Fruit fly (Drosophila melanogaster) whole organism, embryonic: ENCODE results near the gene CG12728.

ENCODE experiments used
- Abd-B ChIP-seq: fragments of 200-800 bp; sonication (Bioruptor generic); optimal IDR thresholded peaks from 2 replicates; lab custom pipeline; 2018; ENCODE audit warnings: missing biosample characterization, mild to moderate bottlenecking, missing genetic modification characterization, moderate library complexity
- CG10274 ChIP-seq: fragments of 200-800 bp; sonication (Bioruptor generic); optimal IDR thresholded peaks from 3 replicates; lab custom pipeline; 2017; ENCODE audit warnings: missing biosample characterization, mild to moderate bottlenecking, missing genetic modification characterization
- CG10366 ChIP-seq: fragments of 200-800 bp; sonication (Bioruptor generic); IDR thresholded peaks from 2 replicates; pipeline ENCODE4 v1.3.6; 2022; ENCODE audit warnings: missing biosample characterization, missing genetic modification characterization
- CG12769 ChIP-seq: fragments of 200-800 bp; sonication (Bioruptor generic); optimal IDR thresholded peaks from 2 replicates; lab custom pipeline; 2019; ENCODE audit warnings: missing biosample characterization, mild to moderate bottlenecking, missing genetic modification characterization, moderate library complexity
- CG13287 ChIP-seq: fragments of 200-800 bp; sonication (Bioruptor generic); IDR thresholded peaks from 2 replicates; pipeline ENCODE4 v1.3.6; 2022; ENCODE audit warnings: missing biosample characterization, missing genetic modification characterization; ENCODE audit not compliant: partially characterized antibody
- CG13775 ChIP-seq: fragments of 200-800 bp; sonication (Bioruptor generic); optimal IDR thresholded peaks from 3 replicates; lab custom pipeline; 2017; ENCODE audit warnings: missing biosample characterization, mild to moderate bottlenecking, missing genetic modification characterization
- CG15073 ChIP-seq: fragments of 200-800 bp; sonication (Bioruptor generic); optimal IDR thresholded peaks from 2 replicates; lab custom pipeline; 2016; ENCODE audit warnings: missing biosample characterization, missing genetic modification characterization
- CG1529 ChIP-seq: fragments of 200-800 bp; sonication (Bioruptor generic); optimal IDR thresholded peaks from 3 replicates; lab custom pipeline; 2018; ENCODE audit warnings: missing biosample characterization, missing genetic modification characterization
- CG1792 ChIP-seq: fragments of 200-800 bp; sonication (Bioruptor generic); optimal IDR thresholded peaks from 2 replicates; lab custom pipeline; 2016; ENCODE audit warnings: missing biosample characterization, missing genetic modification characterization
- CG18619 ChIP-seq: fragments of 200-800 bp; sonication (Bioruptor generic); optimal IDR thresholded peaks from 3 replicates; lab custom pipeline; 2017; ENCODE audit warnings: missing biosample characterization, mild to moderate bottlenecking, missing genetic modification characterization
- CG2678 ChIP-seq: fragments of 200-800 bp; sonication (Bioruptor generic); optimal IDR thresholded peaks from 3 replicates; lab custom pipeline; 2019; ENCODE audit warnings: missing biosample characterization, mild to moderate bottlenecking, missing genetic modification characterization, moderate library complexity
- CG2712 ChIP-seq: fragments of 200-800 bp; optimal IDR thresholded peaks from 3 replicates; lab custom pipeline; 2019; ENCODE audit warnings: missing biosample characterization, mild to moderate bottlenecking, missing genetic modification characterization, moderate library complexity
- CG34422 ChIP-seq: fragments of 200-800 bp; sonication (Bioruptor generic); IDR thresholded peaks from 3 replicates; pipeline ENCODE4 v1.3.6; 2022; ENCODE audit warnings: missing biosample characterization, missing genetic modification characterization
- CG4424 ChIP-seq: fragments of 200-800 bp; sonication (Bioruptor generic); optimal IDR thresholded peaks from 3 replicates; lab custom pipeline; 2016; ENCODE audit warnings: missing biosample characterization, missing genetic modification characterization
- CG6175 ChIP-seq: fragments of 200-800 bp; sonication (Bioruptor generic); IDR thresholded peaks from 3 replicates; pipeline ENCODE4 v1.3.6; 2022; ENCODE audit warnings: missing biosample characterization, missing genetic modification characterization
- CG6272 ChIP-seq: fragments of 200-800 bp; sonication (Bioruptor generic); IDR thresholded peaks from 2 replicates; pipeline ENCODE4 v1.3.6; 2022; ENCODE audit warnings: missing biosample characterization, missing genetic modification characterization
- CG6654 ChIP-seq: fragments of 200-800 bp; sonication (Bioruptor generic); optimal IDR thresholded peaks from 2 replicates; lab custom pipeline; 2017; ENCODE audit warnings: missing biosample characterization, mild to moderate bottlenecking, missing genetic modification characterization
- CG6689 ChIP-seq: fragments of 200-800 bp; sonication (Bioruptor generic); IDR thresholded peaks from 2 replicates; pipeline ENCODE4 v1.3.6; 2022; ENCODE audit warnings: missing biosample characterization, missing genetic modification characterization
- CG7271 ChIP-seq: fragments of 200-800 bp; sonication (Bioruptor generic); optimal IDR thresholded peaks from 2 replicates; lab custom pipeline; 2018; ENCODE audit warnings: missing biosample characterization, mild to moderate bottlenecking, missing genetic modification characterization, moderate library complexity
- CG7786 ChIP-seq: fragments of 200-800 bp; sonication (Bioruptor generic); optimal IDR thresholded peaks from 2 replicates; lab custom pipeline; 2016; ENCODE audit warnings: missing biosample characterization, missing genetic modification characterization
- CG7987 ChIP-seq: fragments of 200-800 bp; sonication (Bioruptor generic); optimal IDR thresholded peaks from 2 replicates; lab custom pipeline; 2018; ENCODE audit warnings: missing biosample characterization, mild to moderate bottlenecking, missing genetic modification characterization, moderate library complexity
- CG9817 ChIP-seq: fragments of 200-800 bp; sonication (Bioruptor generic); optimal IDR thresholded peaks from 2 replicates; lab custom pipeline; 2018; ENCODE audit warnings: missing biosample characterization, mild to moderate bottlenecking, missing genetic modification characterization, moderate library complexity
- CHES-1-like ChIP-seq: fragments of 200-800 bp; sonication (Bioruptor generic); optimal IDR thresholded peaks from 2 replicates; lab custom pipeline; 2016; ENCODE audit warnings: missing biosample characterization, missing genetic modification characterization
- Chrac-16 ChIP-seq: fragments of 200-800 bp; sonication (Bioruptor generic); optimal IDR thresholded peaks from 3 replicates; lab custom pipeline; 2016; ENCODE audit warnings: missing biosample characterization, missing genetic modification characterization
- Dad ChIP-seq: fragments of 200-800 bp; sonication (Bioruptor generic); optimal IDR thresholded peaks from 3 replicates; lab custom pipeline; 2016; ENCODE audit warnings: missing biosample characterization, missing genetic modification characterization
- Drgx ChIP-seq: fragments of 200-800 bp; sonication (Bioruptor generic); IDR thresholded peaks from 2 replicates; pipeline ENCODE4 v1.3.6; 2022; ENCODE audit warnings: missing biosample characterization, missing genetic modification characterization
- E2f2 ChIP-seq: fragments of 200-800 bp; sonication (Bioruptor generic); IDR thresholded peaks from 2 replicates; pipeline ENCODE4 v1.3.6; 2022; ENCODE audit warnings: missing biosample characterization, missing genetic modification characterization
- GATAe ChIP-seq: fragments of 200-800 bp; sonication (Bioruptor generic); conservative IDR thresholded peaks from 2 replicates; pipeline ENCODE4 v1.3.6; 2022; ENCODE audit warnings: missing biosample characterization, missing genetic modification characterization
- HHEX ChIP-seq: fragments of 200-800 bp; sonication (Bioruptor generic); optimal IDR thresholded peaks from 3 replicates; lab custom pipeline; 2017; ENCODE audit warnings: missing biosample characterization, mild to moderate bottlenecking, missing genetic modification characterization, missing genetic modification reagents
- HLH4C ChIP-seq: fragments of 200-800 bp; sonication (Bioruptor generic); IDR thresholded peaks from 3 replicates; pipeline ENCODE4 v1.3.6; 2022; ENCODE audit warnings: missing biosample characterization, missing genetic modification characterization; ENCODE audit not compliant: partially characterized antibody
- Nf-YB ChIP-seq: fragments of 200-800 bp; sonication (Bioruptor generic); optimal IDR thresholded peaks from 3 replicates; lab custom pipeline; 2019; ENCODE audit warnings: missing biosample characterization, mild to moderate bottlenecking, missing genetic modification characterization, moderate library complexity
- Ravus ChIP-seq: fragments of 200-800 bp; sonication (Bioruptor generic); IDR thresholded peaks from 2 replicates; pipeline ENCODE4 v1.3.6; 2022; ENCODE audit warnings: missing biosample characterization, missing genetic modification characterization
- Vsx1 ChIP-seq: fragments of 200-800 bp; sonication (Bioruptor generic); optimal IDR thresholded peaks from 2 replicates; lab custom pipeline; 2017; ENCODE audit warnings: missing biosample characterization, mild to moderate bottlenecking, missing genetic modification characterization, missing genetic modification reagents
- ato ChIP-seq: fragments of 200-800 bp; sonication (Bioruptor generic); IDR thresholded peaks from 2 replicates; pipeline ENCODE4 v1.3.6; 2022; ENCODE audit warnings: missing biosample characterization, missing genetic modification characterization; ENCODE audit not compliant: partially characterized antibody
- btn ChIP-seq: fragments of 200-800 bp; sonication (Bioruptor generic); optimal IDR thresholded peaks from 2 replicates; lab custom pipeline; 2016; ENCODE audit warnings: missing biosample characterization, missing genetic modification characterization
- fd64A ChIP-seq: fragments of 200-800 bp; sonication (Bioruptor generic); optimal IDR thresholded peaks from 3 replicates; lab custom pipeline; 2018; ENCODE audit warnings: missing biosample characterization, mild to moderate bottlenecking, missing genetic modification characterization
- fru ChIP-seq: fragments of >200 bp; optimal IDR thresholded peaks from 2 replicates; lab custom pipeline; 2017
- fu2 ChIP-seq: fragments of 200-800 bp; sonication (Bioruptor generic); optimal IDR thresholded peaks from 2 replicates; lab custom pipeline; 2016; ENCODE audit warnings: missing biosample characterization, missing genetic modification characterization
- gsb-n ChIP-seq: fragments of 200-800 bp; sonication (Bioruptor generic); optimal IDR thresholded peaks from 3 replicates; lab custom pipeline; 2018; ENCODE audit warnings: missing biosample characterization, mild to moderate bottlenecking, missing genetic modification characterization
- klu ChIP-seq: fragments of 200-800 bp; sonication (Bioruptor generic); IDR thresholded peaks from 2 replicates; pipeline ENCODE4 v1.3.6; 2022; ENCODE audit warnings: missing biosample characterization, missing genetic modification characterization
- lilli ChIP-seq: fragments of 200-800 bp; sonication (Bioruptor generic); optimal IDR thresholded peaks from 3 replicates; lab custom pipeline; 2016; ENCODE audit warnings: missing biosample characterization, missing genetic modification characterization
- row ChIP-seq: fragments of 200-800 bp; sonication (Bioruptor generic); IDR thresholded peaks from 3 replicates; pipeline ENCODE4 v1.3.6; 2022; ENCODE audit warnings: missing biosample characterization, missing genetic modification characterization
- scrt ChIP-seq: fragments of 200-800 bp; sonication (Bioruptor generic); optimal IDR thresholded peaks from 2 replicates; lab custom pipeline; 2018; ENCODE audit warnings: missing biosample characterization, mild to moderate bottlenecking, missing genetic modification characterization, moderate library complexity
- sens ChIP-seq: fragments of 200-800 bp; sonication (Bioruptor generic); peaks from one replicate; lab custom pipeline; 2016; ENCODE audit warnings: missing biosample characterization, missing genetic modification characterization
- stwl ChIP-seq: fragments of 200-800 bp; sonication (Bioruptor generic); optimal IDR thresholded peaks from 3 replicates; lab custom pipeline; 2018; ENCODE audit warnings: missing biosample characterization, mild to moderate bottlenecking, missing genetic modification characterization, moderate library complexity
- tio ChIP-seq: fragments of 200-800 bp; sonication (Bioruptor generic); optimal IDR thresholded peaks from 2 replicates; lab custom pipeline; 2017; ENCODE audit warnings: missing biosample characterization, missing genetic modification characterization, inconsistent platforms
- yki ChIP-seq: fragments of >200 bp; optimal IDR thresholded peaks from 3 replicates; lab custom pipeline; 2018

CG12728 gene

DNA sequence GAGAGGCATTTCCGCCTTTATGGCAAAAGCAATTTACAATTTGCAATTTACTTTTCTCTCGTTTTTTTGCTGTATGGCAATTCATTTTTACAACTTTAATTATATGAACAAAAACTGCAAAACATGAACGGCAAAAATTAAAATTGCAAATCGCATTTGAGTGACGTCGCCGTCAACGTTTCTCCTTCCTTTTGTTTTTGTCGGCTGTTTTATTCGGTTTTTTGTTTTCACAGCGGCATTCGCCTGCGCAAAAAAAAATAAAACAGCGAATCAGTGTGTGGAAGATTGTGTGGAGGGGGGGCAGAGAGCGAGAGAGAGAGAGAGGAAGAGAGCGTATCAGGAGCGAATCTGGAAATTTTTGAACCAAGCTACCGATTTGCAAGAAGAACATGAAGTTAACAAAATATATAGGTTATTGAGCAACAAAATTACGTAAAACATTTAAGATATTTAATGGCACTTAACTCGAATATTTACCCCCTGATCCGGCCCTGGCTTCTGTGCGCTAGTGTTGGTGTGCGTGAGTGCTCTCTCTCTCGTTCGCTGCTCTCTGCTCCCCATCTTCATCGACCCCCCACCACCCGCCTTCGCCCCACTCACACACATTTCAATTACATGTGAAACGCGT is 23.8 kb upstream of the CG12728 start (continued):
- TF ChIP-seq CHES-1-like (peak; percentile 99), CG6689 (GFP tag; lab: Robert Waterston, UW) (peak; percentile 99), tio (GFP tag; lab: Kevin White, UChicago) (peak; percentile 90), Ravus (GFP tag; lab: Robert Waterston, UW) (peak; percentile 98), CG7786 (GFP tag; lab: Kevin White, UChicago) (peak; percentile 99), CG6175 (peak; percentile 99), Dad (GFP tag; lab: Kevin White, UChicago) (peak; percentile 99), fu2 (GFP tag; lab: Kevin White, UChicago) (peak; percentile 98), CG2712 (tag; lab: Kevin White, UChicago) (peak; percentile 98)

DNA sequence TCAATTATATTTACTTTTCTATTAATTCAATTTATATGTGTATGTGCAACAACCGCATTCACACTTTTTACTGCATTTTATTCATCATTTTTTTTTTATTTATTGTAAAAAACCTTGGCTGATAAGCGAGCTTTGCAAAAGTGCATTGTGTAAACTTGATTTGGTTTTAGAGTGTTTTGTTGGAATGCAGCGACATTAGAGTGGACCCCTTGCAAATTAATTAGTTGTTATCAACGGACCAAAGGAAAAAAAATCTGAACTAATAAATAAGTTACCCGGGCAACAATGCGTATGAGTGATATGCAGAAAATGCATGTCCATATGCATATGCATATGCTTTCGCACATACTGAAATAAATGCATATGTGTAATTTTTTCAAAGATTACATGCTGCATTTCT is 21.5 kb upstream of the CG12728 start:
- TF ChIP-seq gsb-n (no peak), sens (peak; percentile 31), HLH4C (GFP tag; lab: Robert Waterston, UW) (0 out of 3 replicates have a peak, but pooled peaks have one; percentile 25), CG13775 (GFP tag; lab: Kevin White, UChicago) (no peak), E2f2 (GFP tag; lab: Robert Waterston, UW) (no peak), CG34422 (GFP tag; lab: Robert Waterston, UW) (no peak), Drgx (0 out of 2 replicates have a peak, but pooled peaks have one; percentile 6), CG1792 (GFP tag; lab: Kevin White, UChicago) (no peak)

dm6 chrX:5922057-5922456 is 20.3 kb upstream of the CG12728 start:
- TF ChIP-seq row (GFP tag; lab: Robert Waterston, UW) = 0 out of 3 replicates have a peak, but pooled peaks have one; percentile 28
- TF ChIP-seq HHEX = no peak
- TF ChIP-seq stwl = peak; percentile 92
- 0 out of 2 replicates have a peak, but pooled peaks have one; percentile 6 for TF ChIP-seq CG13287 (GFP tag; lab: Robert Waterston, UW)

DNA sequence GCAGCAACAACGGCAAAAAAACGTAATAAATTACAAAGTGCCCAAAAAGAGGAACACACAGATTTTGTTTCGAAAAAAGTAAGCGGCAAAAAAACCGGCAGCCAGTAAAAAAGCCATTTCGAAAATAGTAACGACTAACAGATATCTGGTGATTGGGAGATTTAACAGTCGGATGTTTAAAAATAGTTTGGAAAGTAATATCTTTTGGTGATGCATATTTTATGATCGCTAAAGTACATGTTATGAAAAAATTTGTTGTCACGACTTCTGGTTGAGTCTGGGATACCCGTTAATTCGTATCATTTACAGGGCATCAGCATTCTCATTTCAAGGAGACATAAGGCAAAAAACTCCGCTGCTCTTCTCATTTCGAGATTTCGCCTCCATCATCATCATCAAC is 19.3 kb upstream of the CG12728 start:
- TF ChIP-seq scrt (GFP tag; lab: Kevin White, UChicago) = no peak
- TF ChIP-seq btn (GFP tag; lab: Kevin White, UChicago) = no peak
- peak; percentile 31 for TF ChIP-seq CG12769
- no peak for TF ChIP-seq Chrac-16
- TF ChIP-seq CG7987 (GFP tag; lab: Kevin White, UChicago) = no peak
- TF ChIP-seq CG9817 (tag; lab: Kevin White, UChicago) = no peak
- no peak for TF ChIP-seq fd64A
- no peak for TF ChIP-seq CG10366 (GFP tag; lab: Robert Waterston, UW)
- TF ChIP-seq CG6272 (GFP tag; lab: Robert Waterston, UW) = no peak
- no peak for TF ChIP-seq ato (GFP tag; lab: Robert Waterston, UW)
- no peak for TF ChIP-seq yki (lab: Kevin White, UChicago)
- no peak for TF ChIP-seq CG6654 (GFP tag; lab: Kevin White, UChicago)
- no peak for TF ChIP-seq Vsx1 (GFP tag; lab: Kevin White, UChicago)
- no peak for TF ChIP-seq CG18619 (GFP tag; lab: Kevin White, UChicago)
- TF ChIP-seq Abd-B (GFP tag; lab: Kevin White, UChicago) = no peak
- no peak for TF ChIP-seq klu
- TF ChIP-seq CG10274 = no peak
- peak; percentile 42 for TF ChIP-seq lilli (GFP tag; lab: Kevin White, UChicago)
- TF ChIP-seq fru (lab: Kevin White, UChicago) = no peak
- no peak for TF ChIP-seq GATAe (GFP tag; lab: Robert Waterston, UW)
- no peak for TF ChIP-seq CG15073 (GFP tag; lab: Kevin White, UChicago)
- TF ChIP-seq gsb-n = no peak
- no peak for TF ChIP-seq Nf-YB (GFP tag; lab: Kevin White, UChicago)
- peak; percentile 17 for TF ChIP-seq CG4424 (GFP tag; lab: Kevin White, UChicago)
- no peak for TF ChIP-seq CG1529
- peak; percentile 20 for TF ChIP-seq CG2678 (tag; lab: Kevin White, UChicago)
- TF ChIP-seq CG7271 (tag; lab: Kevin White, UChicago) = no peak
